Fruit fly (Drosophila melanogaster) whole organism, adult: ENCODE data around the gene spn-B.

Experiments
- CG11617 ChIP-seq: fragments of 200-800 bp; sonication (Bioruptor generic); optimal IDR thresholded peaks from 2 replicates; lab custom pipeline; 2017; ENCODE audit warnings: mild to moderate bottlenecking, missing biosample characterization, missing genetic modification reagents, missing genetic modification characterization
- CG12768 ChIP-seq: fragments of 200-800 bp; sonication (Bioruptor generic); optimal IDR thresholded peaks from 2 replicates; lab custom pipeline; 2017; ENCODE audit warnings: missing biosample characterization, missing genetic modification characterization, mild to moderate bottlenecking, moderate library complexity, missing genetic modification reagents
- CG14711 ChIP-seq: fragments of 200-800 bp; sonication (Bioruptor generic); optimal IDR thresholded peaks from 2 replicates; lab custom pipeline; 2018; ENCODE audit warnings: missing biosample characterization, mild to moderate bottlenecking, missing genetic modification characterization, moderate library complexity
- CG1620 ChIP-seq: fragments of 200-800 bp; sonication (Bioruptor generic); optimal IDR thresholded peaks from 2 replicates; lab custom pipeline; 2016; ENCODE audit warnings: missing biosample characterization, missing genetic modification characterization
- CG33017 ChIP-seq: fragments of 200-800 bp; sonication (Bioruptor generic); optimal IDR thresholded peaks from 2 replicates; lab custom pipeline; 2018; ENCODE audit warnings: missing biosample characterization, mild to moderate bottlenecking, missing genetic modification characterization, moderate library complexity
- CG5204 ChIP-seq: fragments of 200-800 bp; sonication (Bioruptor generic); optimal IDR thresholded peaks from 2 replicates; lab custom pipeline; 2016; ENCODE audit warnings: missing biosample characterization, missing genetic modification characterization
- CG7045 ChIP-seq: fragments of 200-800 bp; sonication (Bioruptor generic); optimal IDR thresholded peaks from 2 replicates; lab custom pipeline; 2017; ENCODE audit warnings: missing biosample characterization, mild to moderate bottlenecking, missing genetic modification characterization
- CG7101 ChIP-seq: fragments of 200-800 bp; sonication (Bioruptor generic); optimal IDR thresholded peaks from 2 replicates; lab custom pipeline; 2018; ENCODE audit warnings: missing biosample characterization, mild to moderate bottlenecking, missing genetic modification characterization, moderate library complexity
- Clk ChIP-seq: fragments of 200-800 bp; sonication (Bioruptor generic); optimal IDR thresholded peaks from 2 replicates; lab custom pipeline; 2017; ENCODE audit warnings: missing biosample characterization, missing genetic modification characterization
- Crg-1 ChIP-seq: fragments of 200-800 bp; sonication (Bioruptor generic); optimal IDR thresholded peaks from 2 replicates; lab custom pipeline; 2016; ENCODE audit warnings: missing biosample characterization, missing genetic modification characterization
- Hr96 ChIP-seq: fragments of 200-800 bp; sonication (Bioruptor generic); optimal IDR thresholded peaks from 2 replicates; lab custom pipeline; 2016; ENCODE audit warnings: missing biosample characterization, missing genetic modification characterization
- Mnt ChIP-seq: fragments of 200-800 bp; sonication (Bioruptor generic); optimal IDR thresholded peaks from 2 replicates; lab custom pipeline; 2016; ENCODE audit warnings: missing biosample characterization, mild to moderate bottlenecking, missing genetic modification characterization
- bab1 ChIP-seq: fragments of 200-800 bp; sonication (Bioruptor generic); optimal IDR thresholded peaks from 3 replicates; lab custom pipeline; 2019; ENCODE audit warnings: missing biosample characterization, mild to moderate bottlenecking, missing genetic modification characterization, moderate library complexity
- cic ChIP-seq: fragments of 200-800 bp; sonication (Bioruptor generic); optimal IDR thresholded peaks from 2 replicates; lab custom pipeline; 2017; ENCODE audit warnings: missing biosample characterization, mild to moderate bottlenecking, missing genetic modification characterization, moderate library complexity
- cnc ChIP-seq, 2 experiments: fragments of >200 bp; optimal IDR thresholded peaks; 2 replicates each; lab custom pipeline; 2017
- kay ChIP-seq: fragments of 200-800 bp; sonication (Bioruptor generic); peaks from one replicate; lab custom pipeline; 2016; ENCODE audit warnings: missing biosample characterization, missing genetic modification characterization, borderline replicate concordance
- ovo ChIP-seq: fragments of 200-800 bp; sonication (Bioruptor generic); optimal IDR thresholded peaks from 2 replicates; lab custom pipeline; 2016; ENCODE audit warnings: missing biosample characterization, missing genetic modification characterization
- pad ChIP-seq: fragments of 200-800 bp; sonication (Bioruptor generic); optimal IDR thresholded peaks from 3 replicates; lab custom pipeline; 2017; ENCODE audit warnings: missing biosample characterization, missing genetic modification characterization, mild to moderate bottlenecking, moderate library complexity, missing genetic modification reagents
- tj ChIP-seq: fragments of 200-800 bp; sonication (Bioruptor generic); optimal IDR thresholded peaks from 3 replicates; lab custom pipeline; 2017; ENCODE audit warnings: missing biosample characterization, mild to moderate bottlenecking, missing genetic modification characterization, moderate library complexity
- toe ChIP-seq: fragments of 200-800 bp; sonication (Bioruptor generic); optimal IDR thresholded peaks from 2 replicates; lab custom pipeline; 2016; ENCODE audit warnings: missing biosample characterization, missing genetic modification characterization

spn-B gene

DNA sequence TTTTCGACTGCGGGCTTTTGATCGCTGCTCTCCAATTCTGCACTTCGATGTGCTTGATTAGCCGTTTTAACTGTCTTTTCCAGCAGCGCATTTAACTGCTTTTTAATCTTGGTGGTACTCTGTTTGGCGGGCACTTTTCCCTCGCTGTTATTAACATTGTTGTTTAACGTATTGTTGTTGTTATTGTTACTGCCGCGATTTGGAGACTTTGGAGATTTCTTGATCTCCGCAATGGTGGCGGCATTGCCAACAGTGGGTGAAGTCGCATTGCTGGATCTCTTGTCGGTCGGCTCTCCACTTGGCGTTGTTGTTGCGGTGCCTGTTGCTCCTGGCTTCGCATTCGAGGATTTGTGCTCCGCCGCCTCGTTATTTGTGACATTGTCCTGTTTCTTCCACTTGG lies 2.8 kb downstream of the spn-B start:
- no peak for TF ChIP-seq cic (GFP tag; lab: Kevin White, UChicago)
- no peak for TF ChIP-seq CG5204 (GFP tag; lab: Kevin White, UChicago)
- TF ChIP-seq CG1620 (GFP tag; lab: Kevin White, UChicago), result no peak
- no peak for TF ChIP-seq Clk (GFP tag; lab: Kevin White, UChicago)
- no peak for TF ChIP-seq CG33017 (tag; lab: Kevin White, UChicago)
- TF ChIP-seq ovo (GFP tag; lab: Kevin White, UChicago), result no peak

DNA sequence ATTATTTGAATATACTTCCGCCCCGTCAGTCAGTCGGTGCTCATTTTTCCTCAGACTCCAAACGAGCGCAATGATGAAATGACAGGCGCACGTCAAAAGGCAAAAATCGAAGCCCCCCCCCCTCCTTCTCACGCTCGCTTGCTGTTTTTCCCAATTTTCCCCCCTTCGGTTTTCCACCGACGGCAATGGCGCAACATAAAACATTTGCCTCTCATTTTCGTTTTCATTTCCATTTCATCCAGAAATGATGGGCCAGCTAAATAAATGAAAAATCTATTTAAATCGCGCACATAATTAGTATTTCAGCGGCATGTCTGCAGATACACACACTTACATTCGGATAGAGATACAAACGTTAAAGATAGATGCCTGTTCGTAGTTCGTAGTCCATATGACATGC lies 3.6 kb downstream of the spn-B start:
- TF ChIP-seq tj (GFP tag; lab: Kevin White, UChicago) (no peak), CG14711 (tag; lab: Kevin White, UChicago) (no peak), pad (GFP tag; lab: Kevin White, UChicago) (no peak), CG7101 (no peak), cnc (optimal IDR thresholded peaks at IDR 0.05; lab: Kevin White, UChicago) (no peak), Clk (GFP tag; lab: Kevin White, UChicago) (no peak), CG11617 (GFP tag; lab: Kevin White, UChicago) (no peak), Mnt (GFP tag; lab: Kevin White, UChicago) (no peak), toe (GFP tag; lab: Kevin White, UChicago) (no peak), CG7045 (GFP tag; lab: Kevin White, UChicago) (no peak), Hr96 (GFP tag; lab: Kevin White, UChicago) (no peak), cic (GFP tag; lab: Kevin White, UChicago) (no peak), CG1620 (GFP tag; lab: Kevin White, UChicago) (no peak), kay (no peak), CG12768 (GFP tag; lab: Kevin White, UChicago) (no peak), CG33017 (tag; lab: Kevin White, UChicago) (no peak), bab1 (no peak)

dm6 chr3R:14332735-14333134 lies 4.9 kb downstream of the spn-B start:
- TF ChIP-seq CG7045 (GFP tag; lab: Kevin White, UChicago) (no peak), Mnt (GFP tag; lab: Kevin White, UChicago) (no peak), CG1620 (GFP tag; lab: Kevin White, UChicago) (no peak), toe (GFP tag; lab: Kevin White, UChicago) (no peak), CG7101 (no peak), CG5204 (GFP tag; lab: Kevin White, UChicago) (no peak), bab1 (no peak), Crg-1 (GFP tag; lab: Kevin White, UChicago) (no peak), Clk (GFP tag; lab: Kevin White, UChicago) (no peak), CG12768 (GFP tag; lab: Kevin White, UChicago) (no peak), CG14711 (tag; lab: Kevin White, UChicago) (no peak), kay (no peak)

- TF ChIP-seq tj (GFP tag; lab: Kevin White, UChicago) (peak; percentile 49), Mnt (GFP tag; lab: Kevin White, UChicago) (no peak)
Observed at dm6 chr3R:14335504-14335903, 7.7 kb downstream of the spn-B start.

DNA sequence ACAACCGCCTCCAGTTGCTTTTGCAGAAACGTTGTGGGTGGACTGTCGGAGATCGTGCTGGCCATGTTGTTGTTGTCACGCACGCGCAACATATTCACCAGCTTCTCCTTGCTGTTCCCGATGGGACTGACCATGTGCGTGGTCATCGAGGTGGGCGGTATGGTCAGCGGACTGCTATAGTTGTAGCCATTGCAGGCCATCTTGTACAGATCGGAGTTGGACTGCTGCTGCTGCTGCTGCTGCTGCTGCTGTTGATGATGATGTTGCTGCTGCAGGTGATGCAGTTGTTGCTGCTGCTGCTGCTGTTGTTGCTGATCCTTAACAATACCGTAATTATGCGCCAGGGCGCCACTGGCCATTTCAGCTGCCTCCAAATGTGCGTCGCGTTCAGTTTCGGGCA lies 16.9 kb downstream of the spn-B start:
- TF ChIP-seq Mnt (GFP tag; lab: Kevin White, UChicago) (no peak), CG7045 (GFP tag; lab: Kevin White, UChicago) (no peak), Hr96 (GFP tag; lab: Kevin White, UChicago) (no peak), pad (GFP tag; lab: Kevin White, UChicago) (no peak), toe (GFP tag; lab: Kevin White, UChicago) (no peak)

- TF ChIP-seq CG11617 (GFP tag; lab: Kevin White, UChicago), result no peak
- peak; percentile 27 for TF ChIP-seq tj (GFP tag; lab: Kevin White, UChicago)
- no peak for TF ChIP-seq CG7045 (GFP tag; lab: Kevin White, UChicago)
- no peak for TF ChIP-seq Hr96 (GFP tag; lab: Kevin White, UChicago)
- no peak for TF ChIP-seq toe (GFP tag; lab: Kevin White, UChicago)
- TF ChIP-seq cnc (optimal IDR thresholded peaks at IDR 0.05; lab: Kevin White, UChicago), result no peak
- TF ChIP-seq Clk (GFP tag; lab: Kevin White, UChicago), result no peak
- no peak for TF ChIP-seq Mnt (GFP tag; lab: Kevin White, UChicago)
- TF ChIP-seq CG33017 (tag; lab: Kevin White, UChicago), result no peak
- no peak for TF ChIP-seq ovo (GFP tag; lab: Kevin White, UChicago)
- TF ChIP-seq Crg-1 (GFP tag; lab: Kevin White, UChicago), result no peak
- TF ChIP-seq cic (GFP tag; lab: Kevin White, UChicago), result no peak
- TF ChIP-seq CG14711 (tag; lab: Kevin White, UChicago), result no peak
- TF ChIP-seq pad (GFP tag; lab: Kevin White, UChicago), result no peak
- TF ChIP-seq CG5204 (GFP tag; lab: Kevin White, UChicago), result no peak
- TF ChIP-seq CG1620 (GFP tag; lab: Kevin White, UChicago), result no peak
- TF ChIP-seq CG7101, result no peak
- peak; percentile 3 for TF ChIP-seq bab1
- TF ChIP-seq kay, result peak; percentile 46
- no peak for TF ChIP-seq CG12768 (GFP tag; lab: Kevin White, UChicago)
Observed at dm6 chr3R:14346838-14347745, 19.2 kb downstream of the spn-B start.
